Worm (Caenorhabditis elegans): ENCODE data around the gene W03B1.5.
A peak's percentile ranks its signal among the peaks of the same experiment; 100 is the strongest.

DNA sequence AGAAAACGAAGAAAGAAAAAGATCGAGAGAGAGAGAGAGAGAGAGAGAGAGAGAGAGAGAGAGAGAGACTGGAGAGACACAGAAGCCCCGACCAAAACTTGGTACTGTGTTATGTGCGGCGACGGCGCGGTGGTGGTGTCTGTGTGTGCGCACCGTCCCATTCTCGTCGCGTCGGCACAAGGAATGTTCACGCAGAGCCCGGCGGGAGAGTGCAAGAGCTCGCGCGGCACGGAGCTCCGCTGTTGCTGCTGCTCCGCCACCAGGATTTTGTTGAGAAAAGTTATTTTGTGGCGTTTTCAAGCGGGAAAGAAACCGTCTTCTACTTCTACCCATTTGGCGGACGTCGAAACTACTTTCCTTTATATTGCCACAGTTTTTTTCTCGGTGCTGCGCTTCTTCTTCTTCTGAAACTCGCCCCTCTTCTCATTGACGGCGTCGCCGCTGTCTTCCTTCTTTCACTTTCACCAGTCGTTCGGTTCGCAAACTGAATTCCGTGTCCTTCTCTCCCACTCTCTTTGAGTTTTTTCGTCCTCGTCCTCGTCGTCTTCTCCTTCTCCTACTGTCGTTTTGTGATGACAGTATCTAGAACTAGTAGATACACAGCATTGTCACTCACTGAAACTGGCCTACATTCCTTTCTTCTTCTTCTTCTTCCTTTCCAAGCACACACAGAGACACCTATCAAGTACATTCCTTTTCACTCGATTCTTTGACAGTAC lies 51.3 kb downstream of the W03B1.5 start:
- TF ChIP-seq ref-1 (GFP tag; conservative IDR thresholded peaks at IDR 0.05) = no peak
- TF ChIP-seq ztf-29 (GFP tag; IDR thresholded peaks at IDR 0.05) = no peak
- TF ChIP-seq T22C8.4 (GFP tag; IDR thresholded peaks at IDR 0.05) = no peak
- 0 out of 2 replicates have a peak, but pooled peaks have one; percentile 13 for TF ChIP-seq flt-1 (GFP tag; IDR thresholded peaks at IDR 0.05)

All from whole organism, midembryonic.